Worm (Caenorhabditis elegans) whole organism, late embryonic: ENCODE measurements around the gene cutl-9.

Experiments used
- K02D7.2 ChIP-seq: sonication (generic microtip); optimal IDR thresholded peaks from 2 replicates; lab custom pipeline; 2017; ENCODE audit warnings: mild to moderate bottlenecking, missing genetic modification characterization, missing compliant biosample characterization
- K09A11.1 ChIP-seq: sonication (generic microtip); optimal IDR thresholded peaks from 2 replicates; lab custom pipeline; 2017; ENCODE audit warnings: antibody characterized with exemption, mild to moderate bottlenecking, missing genetic modification characterization, missing compliant biosample characterization; ENCODE audit not compliant: insufficient read depth
- T23F11.4 ChIP-seq: fragments of 200-800 bp; sonication (Bioruptor generic); optimal IDR thresholded peaks from 2 replicates; lab custom pipeline; 2018; ENCODE audit warnings: mild to moderate bottlenecking, missing genetic modification characterization, missing compliant biosample characterization
- ama-1 ChIP-seq: fragments of 150-350 bp; optimal IDR thresholded peaks from 2 replicates; lab custom pipeline; 2014
- ceh-18 ChIP-seq: sonication (generic microtip); optimal IDR thresholded peaks from 2 replicates; lab custom pipeline; 2016; ENCODE audit warnings: missing genetic modification characterization, missing compliant biosample characterization
- ceh-30 ChIP-seq: fragments of 150-350 bp; optimal IDR thresholded peaks from 2 replicates; lab custom pipeline; 2014; ENCODE audit warnings: missing biosample characterization, missing genetic modification characterization
- ceh-31 ChIP-seq: sonication (generic microtip); optimal IDR thresholded peaks from 2 replicates; lab custom pipeline; 2016; ENCODE audit warnings: missing genetic modification characterization, missing compliant biosample characterization
- ceh-34 ChIP-seq: sonication (generic microtip); optimal IDR thresholded peaks from 2 replicates; lab custom pipeline; 2016; ENCODE audit warnings: mild to moderate bottlenecking, missing genetic modification characterization, missing compliant biosample characterization
- ceh-45 ChIP-seq: fragments of 200-800 bp; sonication (Bioruptor generic); IDR thresholded peaks from 2 replicates; pipeline ENCODE4 v1.3.6; 2022; ENCODE audit warnings: missing genetic modification reagents, missing genetic modification characterization, missing compliant biosample characterization
- ceh-6 ChIP-seq: fragments of 200-800 bp; sonication (Bioruptor generic); optimal IDR thresholded peaks from 2 replicates; lab custom pipeline; 2018; ENCODE audit warnings: mild to moderate bottlenecking, missing genetic modification characterization, missing compliant biosample characterization
- dmd-4 ChIP-seq: sonication (generic microtip); optimal IDR thresholded peaks from 2 replicates; lab custom pipeline; 2016; ENCODE audit warnings: borderline replicate concordance, missing genetic modification characterization, missing compliant biosample characterization
- elt-4 ChIP-seq: sonication (generic microtip); optimal IDR thresholded peaks from 2 replicates; lab custom pipeline; 2016; ENCODE audit warnings: missing genetic modification characterization, missing compliant biosample characterization
- hlh-15 ChIP-seq: sonication (generic microtip); optimal IDR thresholded peaks from 2 replicates; lab custom pipeline; 2016; ENCODE audit warnings: missing genetic modification characterization, missing compliant biosample characterization
- hlh-30 ChIP-seq: sonication (generic microtip); optimal IDR thresholded peaks from 2 replicates; lab custom pipeline; 2017; ENCODE audit warnings: antibody characterized with exemption, missing genetic modification characterization, missing compliant biosample characterization; ENCODE audit not compliant: insufficient read depth
- hlh-6 ChIP-seq: sonication (generic microtip); optimal IDR thresholded peaks from 2 replicates; lab custom pipeline; 2016; ENCODE audit warnings: missing genotype, missing genetic modification characterization, missing compliant biosample characterization
- hlh-8 ChIP-seq: sonication (generic microtip); optimal IDR thresholded peaks from 2 replicates; lab custom pipeline; 2016; ENCODE audit warnings: missing genotype, missing genetic modification characterization, missing compliant biosample characterization
- lin-11 ChIP-seq: fragments of 200-800 bp; sonication (Bioruptor generic); optimal IDR thresholded peaks from 2 replicates; lab custom pipeline; 2018; ENCODE audit warnings: mild to moderate bottlenecking, missing genetic modification characterization, missing compliant biosample characterization
- madf-2 ChIP-seq: sonication (generic microtip); optimal IDR thresholded peaks from 2 replicates; lab custom pipeline; 2017; ENCODE audit warnings: missing genetic modification characterization, missing compliant biosample characterization
- nhr-232 ChIP-seq: sonication (generic microtip); optimal IDR thresholded peaks from 2 replicates; lab custom pipeline; 2016; ENCODE audit warnings: missing genetic modification characterization, missing compliant biosample characterization
- odd-2 ChIP-seq: sonication (generic microtip); optimal IDR thresholded peaks from 2 replicates; lab custom pipeline; 2017; ENCODE audit warnings: antibody characterized with exemption, mild to moderate bottlenecking, missing genetic modification characterization, missing compliant biosample characterization
- pat-9 ChIP-seq: fragments of 200-800 bp; sonication (Bioruptor generic); optimal IDR thresholded peaks from 2 replicates; lab custom pipeline; 2018; ENCODE audit warnings: mild to moderate bottlenecking, missing genetic modification characterization, moderate library complexity, missing compliant biosample characterization
- pax-1 ChIP-seq: fragments of 150-350 bp; optimal IDR thresholded peaks from 2 replicates; lab custom pipeline; 2014; ENCODE audit warnings: missing biosample characterization, missing genetic modification characterization
- pha-2 ChIP-seq: sonication (generic microtip); optimal IDR thresholded peaks from 2 replicates; lab custom pipeline; 2017; ENCODE audit warnings: mild to moderate bottlenecking, missing genetic modification characterization, missing compliant biosample characterization
- pha-4 ChIP-seq: fragments of 150-350 bp; optimal IDR thresholded peaks from 2 replicates; lab custom pipeline; 2018; ENCODE audit warnings: missing biosample characterization, missing genetic modification reagents, missing genetic modification characterization
- pqm-1 ChIP-seq: sonication (generic microtip); optimal IDR thresholded peaks from 2 replicates; lab custom pipeline; 2016; ENCODE audit warnings: missing genetic modification characterization, missing compliant biosample characterization
- sdc-2 ChIP-seq: sonication (generic microtip); optimal IDR thresholded peaks from 2 replicates; lab custom pipeline; 2016; ENCODE audit warnings: missing genotype, missing genetic modification characterization, missing compliant biosample characterization
- sox-2 ChIP-seq: fragments of 200-800 bp; sonication (Bioruptor generic); IDR thresholded peaks from 2 replicates; pipeline ENCODE4 v1.3.6; 2022; ENCODE audit warnings: missing genetic modification reagents, missing genetic modification characterization, missing compliant biosample characterization
- sox-4 ChIP-seq: sonication (generic microtip); optimal IDR thresholded peaks from 2 replicates; lab custom pipeline; 2017; ENCODE audit warnings: mild to moderate bottlenecking, missing genetic modification characterization, inconsistent platforms, missing compliant biosample characterization
- ttx-3 ChIP-seq: sonication (generic microtip); optimal IDR thresholded peaks from 2 replicates; lab custom pipeline; 2016; ENCODE audit warnings: missing genetic modification reagents, missing genetic modification characterization, missing compliant biosample characterization
- unc-42 ChIP-seq: sonication (generic microtip); optimal IDR thresholded peaks from 2 replicates; lab custom pipeline; 2016; ENCODE audit warnings: missing genotype, missing genetic modification characterization, missing compliant biosample characterization
- unc-86 ChIP-seq: sonication (generic microtip); optimal IDR thresholded peaks from 2 replicates; lab custom pipeline; 2016; ENCODE audit warnings: missing genetic modification characterization, missing compliant biosample characterization
- zip-5 ChIP-seq: sonication (generic microtip); optimal IDR thresholded peaks from 2 replicates; lab custom pipeline; 2016; ENCODE audit warnings: missing genetic modification characterization, missing compliant biosample characterization
- ztf-16 ChIP-seq: sonication (generic microtip); optimal IDR thresholded peaks from 2 replicates; lab custom pipeline; 2017; ENCODE audit warnings: missing genetic modification characterization, missing compliant biosample characterization

Gene cutl-9

DNA sequence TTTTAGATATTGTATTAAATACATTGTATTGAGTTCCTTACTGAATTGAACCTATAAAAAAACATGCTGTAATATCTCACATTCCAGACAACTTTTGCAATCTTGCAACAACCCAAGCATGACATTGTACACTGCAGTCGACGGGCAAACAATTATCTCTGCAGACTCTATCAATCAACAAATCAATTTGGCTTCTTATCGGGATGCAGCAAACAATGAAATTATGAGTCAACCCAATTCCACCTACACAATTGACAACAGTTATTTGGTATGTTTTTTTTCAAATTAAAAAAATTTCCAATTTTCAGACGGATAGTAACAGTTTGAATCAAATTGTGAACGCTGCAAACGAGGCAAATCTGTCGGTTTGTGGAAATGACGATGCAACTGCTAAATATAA, 8.9 kb downstream of the cutl-9 start:
- no peak for TF ChIP-seq ceh-45
- TF ChIP-seq hlh-8 (tag; lab: Kevin White, UChicago), result no peak
- no peak for TF ChIP-seq pha-2 (tag; lab: Kevin White, UChicago)
- no peak for TF ChIP-seq madf-2 (tag; lab: Kevin White, UChicago)
- TF ChIP-seq, all 69 proteins: peak for 0

DNA sequence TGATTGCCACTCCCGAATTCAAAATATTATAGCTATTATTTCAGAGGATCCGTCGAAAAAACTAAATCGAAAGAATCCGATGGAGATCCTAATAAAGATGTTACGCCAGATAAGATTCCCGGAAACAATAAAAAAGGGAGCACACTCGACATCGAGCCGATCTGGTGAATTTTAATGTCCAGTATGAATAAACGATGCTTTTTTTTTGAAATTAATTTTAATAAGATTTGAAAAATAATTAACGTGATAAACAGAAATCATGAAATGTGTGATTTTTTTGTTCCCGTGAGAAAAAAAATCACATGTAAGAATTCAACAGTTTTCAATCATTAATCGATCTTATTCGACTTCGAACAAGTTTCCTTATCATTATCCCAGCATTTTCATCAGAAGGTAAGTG, 17.0 kb downstream of the cutl-9 start, which contains the start of gene M28.9:
Gene M28.9 (plus strand): TSS at position 301 of the 400 bp plus-strand sequence.
- TF ChIP-seq pat-9 (no peak), elt-4 (tag; lab: Kevin White, UChicago) (no peak), hlh-6 (tag; lab: Kevin White, UChicago) (no peak), hlh-30 (tag; lab: Kevin White, UChicago) (no peak)

DNA sequence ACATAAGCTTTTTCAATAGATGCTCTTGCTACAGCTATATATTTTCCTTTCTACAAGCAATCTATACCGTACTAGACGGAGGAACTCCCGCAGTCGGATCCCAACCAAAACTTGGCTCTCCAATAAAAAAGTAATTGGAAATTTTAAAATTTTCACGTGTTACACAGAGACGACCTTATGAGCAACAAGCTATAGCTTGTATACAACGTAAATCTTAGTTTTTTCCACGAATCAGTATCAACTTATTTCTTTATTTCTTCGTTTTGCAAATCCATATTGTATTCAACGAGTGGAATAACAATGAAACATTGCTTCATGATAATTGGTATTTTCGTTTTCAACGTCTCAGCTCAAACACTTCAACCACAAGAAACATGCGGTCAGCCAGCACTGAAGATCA, 21.3 kb downstream of the cutl-9 start, which contains the start of gene M28.4:
Gene M28.4 (plus strand): TSS at position 301 of the 400 bp plus-strand sequence.
- TF ChIP-seq K02D7.2, result no peak

DNA sequence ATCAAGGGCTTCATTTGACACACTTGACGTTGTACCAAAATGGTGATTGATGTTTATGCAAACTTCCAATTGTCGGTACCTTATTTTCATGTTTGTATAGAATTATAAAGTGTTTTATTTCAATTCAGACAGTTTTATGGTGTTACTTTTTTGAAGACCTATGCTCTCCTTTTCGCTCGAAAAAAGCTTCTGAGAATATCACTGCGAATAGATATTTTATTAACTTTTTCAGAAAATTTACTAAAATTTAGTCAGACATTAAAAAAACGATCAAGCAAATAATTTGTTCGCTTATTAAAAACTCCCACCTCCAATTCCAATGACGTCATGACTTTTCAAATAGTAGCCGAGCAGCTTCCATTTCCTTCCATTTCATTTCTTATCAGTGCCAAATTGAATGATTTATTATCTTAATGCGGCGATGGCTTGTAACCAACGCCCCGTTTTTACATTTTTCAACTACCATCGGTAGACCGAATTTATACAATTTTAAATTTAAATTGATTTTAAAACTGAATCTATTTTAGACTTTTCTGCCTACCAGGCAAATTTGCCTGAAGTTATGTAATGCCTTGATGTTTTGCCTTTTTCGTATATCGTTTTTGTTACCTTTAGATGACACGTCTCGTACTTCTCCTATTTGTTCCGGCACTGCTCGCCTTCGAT, 25.0 kb downstream of the cutl-9 start, which contains the start of gene M28.10:
Gene M28.10 (plus strand): TSS at position 616 of the 666 bp plus-strand sequence.
- TF ChIP-seq ceh-6 (GFP tag; lab: Kevin White, UChicago) (no peak), sox-4 (no peak), ttx-3 (tag; lab: Kevin White, UChicago) (no peak), pqm-1 (tag; lab: Kevin White, UChicago) (no peak), odd-2 (tag; lab: Kevin White, UChicago) (no peak), elt-4 (tag; lab: Kevin White, UChicago) (no peak), ztf-16 (tag; lab: Kevin White, UChicago) (no peak), ceh-18 (tag; lab: Kevin White, UChicago) (no peak), ceh-34 (tag; lab: Kevin White, UChicago) (no peak), T23F11.4 (no peak), ceh-45 (no peak), unc-86 (tag; lab: Kevin White, UChicago) (no peak)

DNA sequence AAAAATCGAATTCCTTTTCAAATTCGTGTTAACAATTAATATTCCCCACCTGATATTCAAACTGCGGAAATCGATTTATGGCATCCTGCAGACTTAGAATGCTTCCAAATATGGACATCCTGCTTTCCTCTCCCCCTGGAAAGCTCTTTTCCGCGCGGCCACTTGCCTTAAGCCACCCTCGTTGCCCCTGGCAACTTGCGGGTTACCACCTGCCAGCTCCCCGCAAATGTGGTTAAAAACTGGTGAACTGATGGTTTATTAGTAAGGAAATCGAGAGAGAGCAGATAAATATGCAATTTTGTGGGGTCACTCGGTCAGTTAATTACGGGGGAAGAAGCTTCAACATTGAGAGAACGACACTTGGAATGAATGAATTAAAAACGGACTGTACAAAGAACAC, 30.0 kb downstream of the cutl-9 start, which contains the start of gene nphp-1:
Gene nphp-1 (minus strand): TSS at position 145 of the 400 bp plus-strand sequence.
- TF ChIP-seq odd-2 (tag; lab: Kevin White, UChicago) (no peak), sdc-2 (peak; percentile 92)

DNA sequence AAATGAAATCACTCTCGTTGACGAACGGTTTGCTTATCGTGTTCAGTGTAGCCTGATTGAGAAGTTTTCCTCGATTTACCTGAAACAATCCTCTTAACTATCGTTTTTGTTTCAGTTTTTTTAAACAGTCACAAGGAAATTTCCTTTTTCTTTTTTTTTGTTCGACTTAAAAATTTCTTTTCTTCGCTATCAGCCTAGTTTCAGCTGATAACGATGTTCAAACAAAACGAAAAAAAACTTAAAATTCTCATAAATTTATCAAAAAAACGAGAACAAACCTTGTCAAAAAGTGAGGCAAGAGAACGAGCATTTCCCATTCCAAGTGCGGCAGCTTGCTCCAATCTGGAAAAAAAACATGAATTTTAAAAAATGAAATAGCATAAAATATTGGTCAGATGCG, 31.5 kb downstream of the cutl-9 start:
- no peak for TF ChIP-seq ceh-31 (tag; lab: Kevin White, UChicago)

DNA sequence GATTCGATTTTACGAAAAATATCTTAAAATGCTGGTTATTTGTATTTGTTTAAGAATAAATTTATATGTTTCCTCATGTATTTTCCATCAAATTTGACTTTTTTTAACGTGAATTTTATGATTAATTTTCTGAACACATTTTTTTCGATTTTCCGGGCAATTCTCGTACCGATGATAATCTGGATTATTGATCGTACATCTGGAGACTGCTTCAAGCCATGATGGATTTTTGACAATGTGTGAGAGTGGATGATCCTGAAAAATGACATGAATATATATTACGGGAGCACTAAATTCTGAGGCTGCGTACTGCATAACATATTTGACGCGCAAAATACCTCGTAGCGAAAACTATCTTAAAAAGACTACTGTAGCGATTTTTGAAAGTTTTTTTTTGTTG, 32.4 kb downstream of the cutl-9 start:
- TF ChIP-seq ama-1 (lab: Kevin White, UChicago), result no peak
- TF ChIP-seq zip-5, result no peak
- no peak for TF ChIP-seq K09A11.1 (tag; lab: Kevin White, UChicago)
- no peak for TF ChIP-seq pha-4 (tag; lab: Kevin White, UChicago)
- TF ChIP-seq sox-4, result no peak
- no peak for TF ChIP-seq hlh-8 (tag; lab: Kevin White, UChicago)
- no peak for TF ChIP-seq sdc-2
- TF ChIP-seq ceh-30 (tag; lab: Kevin White, UChicago), result no peak
- no peak for TF ChIP-seq sox-2 (GFP tag; lab: Robert Waterston, UW)
- TF ChIP-seq unc-86 (tag; lab: Kevin White, UChicago), result no peak
- no peak for TF ChIP-seq dmd-4
- TF ChIP-seq lin-11, result no peak
- TF ChIP-seq hlh-15 (tag; lab: Kevin White, UChicago), result no peak
- TF ChIP-seq nhr-232 (tag; lab: Kevin White, UChicago), result no peak
- TF ChIP-seq ceh-45, result no peak
- TF ChIP-seq pax-1 (tag; lab: Kevin White, UChicago), result no peak
- no peak for TF ChIP-seq unc-42 (tag; lab: Kevin White, UChicago)
